Fruit fly (Drosophila melanogaster) whole organism, embryonic: ENCODE measurements around the gene edin.

Source experiments
- Abd-B ChIP-seq: fragments of 200-800 bp; sonication (Bioruptor generic); optimal IDR thresholded peaks from 2 replicates; lab custom pipeline; 2018; ENCODE audit warnings: missing biosample characterization, mild to moderate bottlenecking, missing genetic modification characterization, moderate library complexity
- Atf6 ChIP-seq: fragments of 200-800 bp; sonication (Bioruptor generic); IDR thresholded peaks from 2 replicates; pipeline ENCODE4 v1.3.6; 2022; ENCODE audit warnings: missing biosample characterization, missing genetic modification characterization
- CG15479 ChIP-seq: fragments of 200-800 bp; sonication (Bioruptor generic); optimal IDR thresholded peaks from 3 replicates; lab custom pipeline; 2019; ENCODE audit warnings: missing biosample characterization, mild to moderate bottlenecking, missing genetic modification characterization, moderate library complexity
- CG1602 ChIP-seq: fragments of 200-800 bp; sonication (Bioruptor generic); optimal IDR thresholded peaks from 3 replicates; lab custom pipeline; 2016; ENCODE audit warnings: missing biosample characterization, missing genetic modification characterization
- CG1603 ChIP-seq: fragments of 200-800 bp; sonication (Bioruptor generic); optimal IDR thresholded peaks from 2 replicates; lab custom pipeline; 2019; ENCODE audit warnings: missing biosample characterization, mild to moderate bottlenecking, missing genetic modification characterization, moderate library complexity
- CG2199 ChIP-seq: fragments of 200-800 bp; sonication (Bioruptor generic); IDR thresholded peaks from 3 replicates; pipeline ENCODE4 v1.3.6; 2022; ENCODE audit warnings: missing biosample characterization, missing genetic modification characterization
- CG2712 ChIP-seq: fragments of 200-800 bp; optimal IDR thresholded peaks from 3 replicates; lab custom pipeline; 2019; ENCODE audit warnings: missing biosample characterization, mild to moderate bottlenecking, missing genetic modification characterization, moderate library complexity
- CG2889 ChIP-seq: fragments of 200-800 bp; sonication (Bioruptor generic); IDR thresholded peaks from 3 replicates; pipeline ENCODE4 v1.3.6; 2022; ENCODE audit warnings: missing biosample characterization, missing genetic modification characterization
- CG31365 ChIP-seq: fragments of 200-800 bp; sonication (Bioruptor generic); optimal IDR thresholded peaks from 2 replicates; lab custom pipeline; 2018; ENCODE audit warnings: missing biosample characterization, mild to moderate bottlenecking, missing genetic modification characterization
- CG3995 ChIP-seq: fragments of 200-800 bp; sonication (Bioruptor generic); optimal IDR thresholded peaks from 3 replicates; lab custom pipeline; 2016; ENCODE audit warnings: missing biosample characterization, missing genetic modification characterization
- CG4282 ChIP-seq: fragments of 200-800 bp; sonication (Bioruptor generic); optimal IDR thresholded peaks from 2 replicates; lab custom pipeline; 2016; ENCODE audit warnings: missing biosample characterization, missing genetic modification characterization
- CG4854 ChIP-seq: fragments of 200-800 bp; sonication (Bioruptor generic); optimal IDR thresholded peaks from 2 replicates; lab custom pipeline; 2016; ENCODE audit warnings: missing biosample characterization, missing genetic modification characterization, inconsistent platforms
- CG5245 ChIP-seq: fragments of 200-800 bp; sonication (Bioruptor generic); optimal IDR thresholded peaks from 3 replicates; lab custom pipeline; 2016; ENCODE audit warnings: missing biosample characterization, missing genetic modification characterization
- CG7271 ChIP-seq: fragments of 200-800 bp; sonication (Bioruptor generic); optimal IDR thresholded peaks from 2 replicates; lab custom pipeline; 2018; ENCODE audit warnings: missing biosample characterization, mild to moderate bottlenecking, missing genetic modification characterization, moderate library complexity
- CG8944 ChIP-seq: fragments of 200-800 bp; sonication (Bioruptor generic); optimal IDR thresholded peaks from 3 replicates; lab custom pipeline; 2016; ENCODE audit warnings: missing biosample characterization, missing genetic modification characterization
- CG9609 ChIP-seq: fragments of 200-800 bp; sonication (Bioruptor generic); optimal IDR thresholded peaks from 3 replicates; lab custom pipeline; 2016; ENCODE audit warnings: missing biosample characterization, missing genetic modification characterization
- CTCF ChIP-seq: fragments of 200-800 bp; sonication (Bioruptor generic); optimal IDR thresholded peaks from 2 replicates; lab custom pipeline; 2017; ENCODE audit warnings: missing biosample characterization, mild to moderate bottlenecking, missing genetic modification characterization, moderate library complexity
- HLHmδ ChIP-seq: fragments of 200-800 bp; sonication (Bioruptor generic); optimal IDR thresholded peaks from 2 replicates; lab custom pipeline; 2018; ENCODE audit warnings: missing biosample characterization, mild to moderate bottlenecking, missing genetic modification characterization, moderate library complexity
- Hmr ChIP-seq: fragments of 200-800 bp; sonication (Bioruptor generic); optimal IDR thresholded peaks from 3 replicates; lab custom pipeline; 2017; ENCODE audit warnings: mild to moderate bottlenecking, missing biosample characterization, missing genetic modification reagents, missing genetic modification characterization
- Hr39 ChIP-seq: fragments of >200 bp; optimal IDR thresholded peaks from 2 replicates; lab custom pipeline; 2017
- Nf-YB ChIP-seq: fragments of 200-800 bp; sonication (Bioruptor generic); optimal IDR thresholded peaks from 3 replicates; lab custom pipeline; 2019; ENCODE audit warnings: missing biosample characterization, mild to moderate bottlenecking, missing genetic modification characterization, moderate library complexity
- Sry-δ ChIP-seq: fragments of 200-800 bp; sonication (Bioruptor generic); optimal IDR thresholded peaks from 2 replicates; lab custom pipeline; 2016; ENCODE audit warnings: missing biosample characterization, missing genetic modification characterization
- Usf ChIP-seq: fragments of 200-800 bp; sonication (Bioruptor generic); optimal IDR thresholded peaks from 2 replicates; lab custom pipeline; 2017; ENCODE audit warnings: missing genotype, missing biosample characterization, missing genetic modification characterization
- abd-A ChIP-seq: fragments of 200-800 bp; sonication (Bioruptor generic); optimal IDR thresholded peaks from 3 replicates; lab custom pipeline; 2019; ENCODE audit warnings: missing biosample characterization, mild to moderate bottlenecking, missing genetic modification characterization, moderate library complexity
- cg ChIP-seq: fragments of 200-800 bp; sonication (Bioruptor generic); optimal IDR thresholded peaks from 3 replicates; lab custom pipeline; 2019; ENCODE audit warnings: missing biosample characterization, mild to moderate bottlenecking, missing genetic modification characterization, moderate library complexity
- ems ChIP-seq: fragments of 200-800 bp; sonication (Bioruptor generic); optimal IDR thresholded peaks from 3 replicates; lab custom pipeline; 2016; ENCODE audit warnings: missing biosample characterization, missing genetic modification characterization
- ewg ChIP-seq: fragments of 200-800 bp; sonication (Bioruptor generic); optimal IDR thresholded peaks from 3 replicates; lab custom pipeline; 2017; ENCODE audit warnings: mild to moderate bottlenecking, missing biosample characterization, missing genetic modification reagents, missing genetic modification characterization
- klu ChIP-seq: fragments of 200-800 bp; sonication (Bioruptor generic); IDR thresholded peaks from 2 replicates; pipeline ENCODE4 v1.3.6; 2022; ENCODE audit warnings: missing biosample characterization, missing genetic modification characterization
- lab ChIP-seq: fragments of 200-800 bp; sonication (Bioruptor generic); optimal IDR thresholded peaks from 3 replicates; lab custom pipeline; 2017; ENCODE audit warnings: missing biosample characterization, missing genetic modification characterization, mild to moderate bottlenecking, moderate library complexity, missing genetic modification reagents
- lbe ChIP-seq: fragments of 200-800 bp; sonication (Bioruptor generic); optimal IDR thresholded peaks from 2 replicates; lab custom pipeline; 2016; ENCODE audit warnings: missing biosample characterization, mild to moderate bottlenecking, missing genetic modification characterization
- nmo ChIP-seq: fragments of 200-800 bp; sonication (Bioruptor generic); optimal IDR thresholded peaks from 2 replicates; lab custom pipeline; 2018; ENCODE audit warnings: missing biosample characterization, mild to moderate bottlenecking, missing genetic modification characterization, moderate library complexity
- oc ChIP-seq: fragments of 200-800 bp; sonication (Bioruptor generic); optimal IDR thresholded peaks from 2 replicates; lab custom pipeline; 2018; ENCODE audit warnings: missing biosample characterization, mild to moderate bottlenecking, missing genetic modification characterization, moderate library complexity
- p53 ChIP-seq: fragments of 200-800 bp; sonication (Bioruptor generic); optimal IDR thresholded peaks from 2 replicates; lab custom pipeline; 2016; ENCODE audit warnings: missing biosample characterization, missing genetic modification characterization
- pros ChIP-seq: fragments of 200-800 bp; sonication (Bioruptor generic); optimal IDR thresholded peaks from 3 replicates; lab custom pipeline; 2019; ENCODE audit warnings: missing biosample characterization, mild to moderate bottlenecking, missing genetic modification characterization, moderate library complexity
- scrt ChIP-seq: fragments of 200-800 bp; sonication (Bioruptor generic); optimal IDR thresholded peaks from 2 replicates; lab custom pipeline; 2018; ENCODE audit warnings: missing biosample characterization, mild to moderate bottlenecking, missing genetic modification characterization, moderate library complexity
- sens ChIP-seq: fragments of 200-800 bp; sonication (Bioruptor generic); peaks from one replicate; lab custom pipeline; 2016; ENCODE audit warnings: missing biosample characterization, missing genetic modification characterization
- sqz ChIP-seq: fragments of 200-800 bp; sonication (Bioruptor generic); optimal IDR thresholded peaks from 3 replicates; lab custom pipeline; 2018; ENCODE audit warnings: missing biosample characterization, mild to moderate bottlenecking, missing genetic modification characterization
- stwl ChIP-seq: fragments of 200-800 bp; sonication (Bioruptor generic); optimal IDR thresholded peaks from 3 replicates; lab custom pipeline; 2018; ENCODE audit warnings: missing biosample characterization, mild to moderate bottlenecking, missing genetic modification characterization, moderate library complexity
- tap ChIP-seq: fragments of 200-800 bp; optimal IDR thresholded peaks from 3 replicates; lab custom pipeline; 2019; ENCODE audit warnings: missing biosample characterization, mild to moderate bottlenecking, missing genetic modification characterization, moderate library complexity
- tll ChIP-seq, 2 experiments: fragments of 200-800 bp in 1 of 2; fragments of >200 bp in 1 of 2; sonication (Bioruptor generic) in 1 of 2; optimal IDR thresholded peaks; 2 replicates each; lab custom pipeline; 2017 to 2019; ENCODE audit warnings: missing biosample characterization in 2 of 2, missing genetic modification characterization in 2 of 2, mild to moderate bottlenecking in 1 of 2, moderate library complexity in 1 of 2
- tna ChIP-seq: fragments of 200-800 bp; sonication (Bioruptor generic); IDR thresholded peaks from 2 replicates; pipeline ENCODE4 v1.3.6; 2022; ENCODE audit warnings: missing biosample characterization, missing genetic modification characterization; ENCODE audit not compliant: partially characterized antibody
- zen ChIP-seq: fragments of 200-800 bp; sonication (Bioruptor generic); optimal IDR thresholded peaks from 3 replicates; lab custom pipeline; 2018; ENCODE audit warnings: missing biosample characterization, mild to moderate bottlenecking, missing genetic modification characterization, moderate library complexity

The edin gene

dm6 chr3L:17494541-17494940 is at the start of gene edin:
edin (plus strand) TSS chr3L:17494880.
- TF ChIP-seq sens (GFP tag; lab: Kevin White, UChicago) (peak; percentile 35), CG3995 (GFP tag; lab: Kevin White, UChicago) (no peak)

- TF ChIP-seq ems (GFP tag; lab: Kevin White, UChicago): no peak
- TF ChIP-seq tll (GFP tag; optimal IDR thresholded peaks at IDR 0.05; lab: Kevin White, UChicago): peak in 1 of 2 experiments; percentile 75
- no peak for TF ChIP-seq Sry-δ (GFP tag; lab: Kevin White, UChicago)
- peak; percentile 61 for TF ChIP-seq cg (GFP tag; lab: Kevin White, UChicago)
- peak; percentile 75; the same call in 2 of the 3 replicates for TF ChIP-seq CG2199 (GFP tag; lab: Robert Waterston, UW)
- TF ChIP-seq scrt: no peak
- TF ChIP-seq sqz (GFP tag; lab: Kevin White, UChicago): peak; percentile 59
- TF ChIP-seq CG1602: no peak
- no peak for TF ChIP-seq klu (GFP tag; lab: Robert Waterston, UW)
- TF ChIP-seq abd-A (tag; lab: Kevin White, UChicago): peak; percentile 19
- TF ChIP-seq CG4282 (GFP tag; lab: Kevin White, UChicago): no peak
- TF ChIP-seq nmo: no peak
- TF ChIP-seq CG15479 (GFP tag; lab: Kevin White, UChicago): peak; percentile 18
- no peak for TF ChIP-seq tap
- peak; percentile 94 for TF ChIP-seq pros (GFP tag; lab: Kevin White, UChicago)
- no peak for TF ChIP-seq oc (tag; lab: Kevin White, UChicago)
- TF ChIP-seq CG2889 (GFP tag; lab: Robert Waterston, UW): no peak
- TF ChIP-seq ewg (GFP tag; lab: Kevin White, UChicago): no peak
- peak; percentile 38 for TF ChIP-seq zen
- TF ChIP-seq stwl (tag; lab: Kevin White, UChicago): no peak
- TF ChIP-seq CG31365 (tag; lab: Kevin White, UChicago): no peak
- TF ChIP-seq CG8944 (GFP tag; lab: Kevin White, UChicago): no peak
- no peak for TF ChIP-seq Atf6 (GFP tag; lab: Robert Waterston, UW)
- no peak for TF ChIP-seq lbe (GFP tag; lab: Kevin White, UChicago)
- TF ChIP-seq CTCF (GFP tag; lab: Kevin White, UChicago): no peak
- TF ChIP-seq tna (GFP tag; lab: Robert Waterston, UW): no peak
- no peak for TF ChIP-seq lab (GFP tag; lab: Kevin White, UChicago)
- TF ChIP-seq Hmr: no peak
- peak; percentile 6 for TF ChIP-seq Hr39 (lab: Kevin White, UChicago)
- no peak for TF ChIP-seq CG7271 (tag; lab: Kevin White, UChicago)
- TF ChIP-seq CG5245 (GFP tag; lab: Kevin White, UChicago): no peak
- TF ChIP-seq CG2712 (tag; lab: Kevin White, UChicago): no peak
- no peak for TF ChIP-seq Usf (GFP tag; lab: Kevin White, UChicago)
- peak; percentile 69 for TF ChIP-seq Nf-YB (GFP tag; lab: Kevin White, UChicago)
- TF ChIP-seq CG9609 (GFP tag; lab: Kevin White, UChicago): no peak
- TF ChIP-seq CG4854 (GFP tag; lab: Kevin White, UChicago): no peak
- TF ChIP-seq p53: no peak
- TF ChIP-seq HLHmδ (GFP tag; lab: Kevin White, UChicago): no peak
- TF ChIP-seq Abd-B (GFP tag; lab: Kevin White, UChicago): no peak
- no peak for TF ChIP-seq CG1603
- TF ChIP-seq sens (GFP tag; lab: Kevin White, UChicago): peak; percentile 59
These were observed 48.9 kb upstream of the edin start for dm6 chr3L:17445629-17446431.
